Fruit fly (Drosophila melanogaster) Kc167 (cell line): ENCODE data around the gene js.

ENCODE experiments used
- Myc ChIP-seq: fragments of >200 bp; optimal IDR thresholded peaks from 2 replicates; lab custom pipeline; 2017; ENCODE audit warnings: missing external identifiers
- Sin3A ChIP-seq: fragments of >200 bp; optimal IDR thresholded peaks from 2 replicates; lab custom pipeline; 2018; ENCODE audit warnings: missing external identifiers
- h ChIP-seq: fragments of >200 bp; optimal IDR thresholded peaks from 3 replicates; lab custom pipeline; 2018; ENCODE audit warnings: missing external identifiers
- insv ChIP-seq: fragments of >200 bp; optimal IDR thresholded peaks from 3 replicates; lab custom pipeline; 2018; ENCODE audit warnings: missing external identifiers
- psq ChIP-seq: fragments of >200 bp; optimal IDR thresholded peaks from 2 replicates; lab custom pipeline; 2017; ENCODE audit warnings: missing external identifiers
- ttk ChIP-seq: sonication (Bioruptor generic); optimal IDR thresholded peaks from 2 replicates; lab custom pipeline; 2017; ENCODE audit warnings: missing external identifiers

js gene

DNA sequence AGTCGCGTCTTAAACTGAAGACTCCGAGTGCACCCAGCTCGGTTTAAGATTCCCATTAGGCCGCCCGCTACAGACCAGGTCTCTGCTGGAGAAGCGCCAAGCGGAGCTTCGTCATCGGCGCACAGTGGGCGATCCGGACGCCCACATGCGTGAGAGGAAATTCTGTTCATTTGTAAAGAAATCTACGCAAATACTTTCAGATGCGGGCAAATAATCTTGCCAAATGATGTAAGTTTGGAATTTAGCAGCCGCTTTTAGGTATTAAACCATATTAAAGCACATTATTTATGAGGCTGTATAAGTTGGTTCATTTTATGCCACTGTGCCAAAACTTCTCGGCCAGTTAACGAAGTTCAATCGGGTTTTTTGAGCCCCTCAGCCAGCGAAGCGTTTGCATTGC lies at the start of gene js:
js (minus strand) TSS at position 19 of the 400 bp plus-strand sequence.
- TF ChIP-seq h (lab: Kevin White, UChicago) (no peak), Myc (lab: Kevin White, UChicago) (no peak), Sin3A (lab: Kevin White, UChicago) (no peak), insv (lab: Kevin White, UChicago) (no peak), psq (lab: Kevin White, UChicago) (no peak), ttk (no peak)

DNA sequence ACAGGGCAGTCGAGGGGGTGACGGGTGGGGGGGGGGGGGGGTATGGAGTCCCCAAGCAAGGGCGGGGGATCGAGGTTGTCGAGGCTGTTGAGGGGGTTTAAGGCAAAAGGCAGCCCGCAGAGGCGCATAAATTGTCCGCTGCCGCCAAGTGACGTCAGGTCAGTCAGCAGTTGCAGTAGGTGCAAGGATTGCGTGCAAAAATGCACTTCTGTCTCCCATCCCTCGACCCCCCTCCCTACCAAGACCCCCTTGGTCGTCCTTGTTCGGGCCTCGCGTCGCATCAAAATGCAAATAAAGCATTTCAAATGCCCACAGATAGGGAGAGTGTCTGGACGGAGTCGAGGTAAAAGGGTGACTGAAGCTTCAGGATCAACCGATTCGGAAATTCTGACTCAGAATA lies 48.4 kb upstream of the js start:
- no peak for TF ChIP-seq ttk
- no peak for TF ChIP-seq psq (lab: Kevin White, UChicago)
- TF ChIP-seq insv (lab: Kevin White, UChicago): no peak
- TF ChIP-seq Myc (lab: Kevin White, UChicago): no peak
- TF ChIP-seq h (lab: Kevin White, UChicago): no peak
- no peak for TF ChIP-seq Sin3A (lab: Kevin White, UChicago)

DNA sequence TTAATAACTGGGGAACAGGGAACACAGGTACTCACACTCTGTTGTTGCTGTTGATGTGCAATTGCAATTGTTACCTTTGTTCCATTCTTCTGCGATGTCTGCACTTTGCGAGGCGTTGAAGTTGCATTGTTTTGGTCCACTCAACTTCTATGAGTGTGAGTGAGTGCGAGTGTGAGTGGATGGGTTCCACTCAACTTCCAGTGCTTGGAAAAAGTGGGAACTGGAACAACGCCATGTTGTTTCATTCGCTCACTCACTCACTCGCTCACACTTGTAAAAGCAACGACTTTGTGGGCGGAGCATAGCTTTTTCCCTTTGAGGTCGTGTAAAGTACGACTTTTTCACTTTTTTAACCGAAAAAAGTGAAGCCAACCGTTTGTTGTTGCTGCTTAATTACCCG lies 45.6 kb upstream of the js start:
- TF ChIP-seq h (lab: Kevin White, UChicago) (no peak), insv (lab: Kevin White, UChicago) (no peak), ttk (no peak), Myc (lab: Kevin White, UChicago) (no peak), Sin3A (lab: Kevin White, UChicago) (no peak)

DNA sequence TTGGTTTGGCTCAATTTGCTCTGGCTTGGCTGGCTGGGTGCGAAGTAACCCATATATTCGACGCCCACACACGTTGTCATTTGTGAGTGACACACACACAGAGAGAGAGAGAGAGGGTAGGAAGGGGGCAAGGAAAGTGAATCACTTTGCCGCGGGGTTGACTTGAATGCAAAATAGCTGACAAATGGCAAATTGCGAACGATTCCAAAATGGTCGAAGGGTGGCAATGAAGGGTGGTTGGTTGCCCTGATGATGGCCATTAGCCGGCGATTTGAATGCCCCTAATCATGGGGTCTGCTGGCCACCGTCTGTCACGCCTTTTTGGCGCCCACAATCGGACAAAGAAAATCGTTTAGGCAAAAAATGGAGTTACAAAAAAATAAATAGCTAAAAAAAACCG lies 42.6 kb upstream of the js start:
- TF ChIP-seq insv (lab: Kevin White, UChicago) (no peak), ttk (no peak), Myc (lab: Kevin White, UChicago) (no peak), h (lab: Kevin White, UChicago) (no peak), Sin3A (lab: Kevin White, UChicago) (no peak)

DNA sequence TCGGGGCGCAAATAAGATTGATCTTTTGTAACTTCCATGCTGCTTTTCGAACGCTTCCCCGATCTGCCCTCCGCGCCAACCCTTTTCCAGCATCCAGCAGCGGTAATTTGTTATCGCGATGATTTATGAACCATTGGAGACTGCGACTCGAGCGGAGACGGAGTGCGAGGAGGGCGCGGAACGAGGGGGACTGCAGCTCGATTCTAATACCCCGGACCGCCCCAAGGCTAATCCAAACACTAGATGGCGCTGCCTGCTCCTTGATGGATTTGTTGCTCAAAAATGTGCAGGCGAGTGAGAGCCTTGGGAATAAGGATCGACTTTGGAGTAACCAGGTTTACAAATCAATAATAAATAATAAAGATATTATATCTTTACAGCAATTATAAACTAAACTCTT lies 40.3 kb upstream of the js start:
- TF ChIP-seq insv (lab: Kevin White, UChicago) (no peak), Sin3A (lab: Kevin White, UChicago) (no peak), psq (lab: Kevin White, UChicago) (no peak), Myc (lab: Kevin White, UChicago) (no peak), ttk (no peak), h (lab: Kevin White, UChicago) (no peak)

DNA sequence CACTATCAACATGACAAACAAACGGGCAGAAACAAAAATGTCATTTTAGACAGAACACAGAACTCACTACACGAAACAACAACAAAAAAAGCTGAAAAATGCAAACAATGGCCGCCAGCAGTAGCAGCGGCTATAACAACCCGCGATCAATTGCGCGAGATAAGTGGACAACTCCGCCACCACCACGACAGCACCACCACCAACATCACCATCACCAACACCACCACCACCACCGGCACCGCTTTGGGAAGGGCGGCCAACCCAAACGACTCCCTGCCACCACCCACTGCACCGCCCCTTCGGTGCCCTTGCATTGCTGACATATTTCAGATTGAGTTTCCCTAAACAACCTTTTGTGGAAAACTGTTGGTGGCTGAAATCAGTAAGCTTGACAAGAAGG lies 38.5 kb upstream of the js start:
- TF ChIP-seq h (lab: Kevin White, UChicago) (no peak), insv (lab: Kevin White, UChicago) (no peak), Sin3A (lab: Kevin White, UChicago) (no peak), psq (lab: Kevin White, UChicago) (no peak), Myc (lab: Kevin White, UChicago) (no peak), ttk (no peak)

DNA sequence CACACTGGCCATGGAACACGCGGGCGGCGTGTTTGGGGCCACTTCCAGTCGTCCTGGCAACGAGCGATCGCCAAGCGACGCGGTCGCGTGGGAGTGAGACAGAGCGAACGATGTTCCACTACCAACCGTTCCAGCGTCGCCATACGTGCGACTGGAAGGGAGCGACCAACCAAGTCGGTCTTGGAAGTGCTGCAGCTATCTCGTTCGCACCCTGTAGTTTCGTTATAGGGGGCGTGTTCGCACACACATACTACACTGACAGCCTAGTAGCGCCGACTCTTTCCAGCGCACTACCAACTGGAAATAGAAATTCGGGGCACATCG lies 35.6 kb upstream of the js start:
- TF ChIP-seq psq (lab: Kevin White, UChicago): no peak
- no peak for TF ChIP-seq insv (lab: Kevin White, UChicago)
- TF ChIP-seq h (lab: Kevin White, UChicago): no peak
- TF ChIP-seq Sin3A (lab: Kevin White, UChicago): no peak
- TF ChIP-seq Myc (lab: Kevin White, UChicago): no peak
- no peak for TF ChIP-seq ttk

DNA sequence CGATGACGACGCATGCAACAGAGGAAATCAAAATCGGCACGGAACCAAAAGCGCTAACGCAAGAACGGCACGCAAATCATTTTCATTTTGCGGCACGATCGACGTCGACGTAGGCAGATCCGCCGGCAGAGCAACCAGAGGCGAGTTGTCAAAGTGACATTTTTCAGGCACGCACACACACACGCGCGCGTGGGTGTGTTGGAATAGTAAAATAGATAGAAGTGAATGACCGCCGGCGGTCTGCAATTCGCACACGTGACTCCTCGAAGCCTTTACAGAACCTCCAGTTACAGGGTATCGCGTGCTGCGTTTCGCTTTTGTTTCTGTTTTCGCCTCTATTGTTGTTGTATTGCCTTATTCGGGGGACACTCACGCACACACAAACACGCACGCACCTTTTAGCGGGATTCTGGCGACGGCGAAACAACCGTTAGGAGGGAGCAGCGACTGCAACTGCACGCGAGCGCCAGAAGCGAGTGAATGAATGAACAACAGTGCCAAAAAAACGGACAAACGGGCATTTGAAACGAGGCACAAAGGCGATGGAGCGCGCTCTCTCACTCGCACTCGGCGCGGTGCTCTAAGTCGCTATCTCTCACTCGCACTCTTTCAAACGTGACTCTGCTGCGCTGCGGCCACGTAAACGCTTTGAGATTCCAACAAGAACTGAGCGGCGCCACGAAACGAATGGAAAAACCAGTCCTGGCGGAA lies 35.1 kb upstream of the js start, which contains the start of gene ss:
ss (minus strand) TSS at position 668 of the 711 bp plus-strand sequence.
- TF ChIP-seq h (lab: Kevin White, UChicago) (no peak), Myc (lab: Kevin White, UChicago) (no peak), Sin3A (lab: Kevin White, UChicago) (no peak), psq (lab: Kevin White, UChicago) (no peak), insv (lab: Kevin White, UChicago) (no peak), ttk (no peak)

DNA sequence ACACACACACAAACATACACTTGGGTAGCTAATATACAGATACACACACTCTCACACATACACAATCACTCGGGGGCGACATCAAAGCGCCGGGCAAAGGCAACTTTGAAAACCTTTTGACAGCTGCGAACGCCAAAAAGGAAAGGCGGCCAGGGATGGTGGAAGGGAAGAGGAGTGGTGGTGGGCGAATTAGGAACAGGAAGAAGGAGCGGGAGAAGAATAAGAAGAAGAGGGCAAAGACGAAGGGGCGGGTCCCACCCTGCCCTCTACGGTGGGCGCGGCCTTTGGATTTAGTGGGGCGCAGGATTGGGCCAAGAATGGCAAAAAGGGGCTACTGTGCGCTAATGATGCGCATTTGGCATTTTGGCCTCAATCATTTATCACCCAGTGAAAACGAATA lies 28.5 kb upstream of the js start:
- TF ChIP-seq psq (lab: Kevin White, UChicago) (no peak), h (lab: Kevin White, UChicago) (no peak), Myc (lab: Kevin White, UChicago) (no peak), Sin3A (lab: Kevin White, UChicago) (no peak), insv (lab: Kevin White, UChicago) (no peak), ttk (no peak)

DNA sequence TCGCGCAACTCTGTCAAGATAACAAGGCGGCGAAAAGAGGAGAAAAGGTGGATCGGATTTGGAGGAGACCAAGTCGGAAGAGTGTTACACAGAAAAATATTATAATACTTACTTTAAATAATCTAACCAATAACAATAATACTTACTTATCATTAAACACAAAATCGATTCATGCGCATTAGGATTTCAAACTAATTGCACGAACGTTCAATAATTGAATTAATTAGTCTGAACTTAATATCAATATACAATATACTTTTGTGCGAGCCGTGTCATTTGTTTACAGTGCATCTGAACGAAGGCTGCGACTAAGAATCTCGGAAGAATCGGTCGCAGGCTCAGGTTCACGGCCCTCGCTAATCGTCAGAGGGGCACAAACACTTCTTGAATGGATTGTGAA lies 27.3 kb upstream of the js start:
- TF ChIP-seq Sin3A (lab: Kevin White, UChicago): no peak
- no peak for TF ChIP-seq Myc (lab: Kevin White, UChicago)
- TF ChIP-seq h (lab: Kevin White, UChicago): no peak
- TF ChIP-seq psq (lab: Kevin White, UChicago): no peak
- TF ChIP-seq ttk: no peak
- TF ChIP-seq insv (lab: Kevin White, UChicago): no peak

DNA sequence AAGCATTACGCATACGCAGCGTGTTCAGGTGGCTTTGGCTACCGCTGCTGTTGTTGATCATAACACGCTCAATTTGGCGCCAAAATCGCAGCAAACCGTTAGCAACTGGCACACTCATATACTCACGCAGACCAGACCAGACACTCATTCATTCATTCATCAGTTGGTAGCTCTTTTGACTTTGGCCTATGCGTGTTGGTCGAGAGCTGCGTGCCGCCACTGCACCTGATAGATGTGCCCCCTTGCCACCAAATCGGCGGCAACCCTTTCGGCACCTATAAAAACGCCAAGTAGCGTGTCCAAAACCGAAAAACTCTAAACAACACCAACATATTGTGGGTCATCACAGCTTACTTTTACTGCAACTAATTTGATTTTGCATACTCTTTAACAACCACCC lies 26.4 kb upstream of the js start:
- TF ChIP-seq Sin3A (lab: Kevin White, UChicago) (no peak), psq (lab: Kevin White, UChicago) (no peak), insv (lab: Kevin White, UChicago) (no peak), Myc (lab: Kevin White, UChicago) (no peak), ttk (no peak), h (lab: Kevin White, UChicago) (no peak)

DNA sequence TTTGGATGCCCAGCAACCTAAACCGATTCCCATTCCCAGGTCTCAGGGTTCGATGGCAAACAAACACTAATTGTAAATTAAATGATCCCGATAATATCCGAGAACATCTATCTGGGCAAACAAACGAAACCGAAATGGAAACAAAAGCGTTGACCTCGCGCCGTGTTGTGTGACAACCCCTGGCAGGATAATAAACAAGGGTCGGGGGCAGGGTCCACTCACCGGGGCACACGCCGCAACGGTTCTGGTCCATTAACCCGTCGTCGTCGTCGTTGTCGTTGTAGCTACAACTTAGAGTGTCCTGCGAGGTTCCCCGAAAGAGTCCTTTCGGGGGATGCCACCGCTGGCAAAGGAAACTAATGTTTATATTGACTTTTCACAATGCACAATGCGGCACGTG lies 21.0 kb upstream of the js start:
- no peak for TF ChIP-seq insv (lab: Kevin White, UChicago)
- TF ChIP-seq ttk: no peak
- TF ChIP-seq Myc (lab: Kevin White, UChicago): no peak
- TF ChIP-seq h (lab: Kevin White, UChicago): no peak
- no peak for TF ChIP-seq Sin3A (lab: Kevin White, UChicago)
